Worm (Caenorhabditis elegans): Measurements from ENCODE around the gene cest-16.
A peak's percentile ranks its signal among the peaks of the same experiment; 100 is the strongest.

The cest-16 gene

DNA sequence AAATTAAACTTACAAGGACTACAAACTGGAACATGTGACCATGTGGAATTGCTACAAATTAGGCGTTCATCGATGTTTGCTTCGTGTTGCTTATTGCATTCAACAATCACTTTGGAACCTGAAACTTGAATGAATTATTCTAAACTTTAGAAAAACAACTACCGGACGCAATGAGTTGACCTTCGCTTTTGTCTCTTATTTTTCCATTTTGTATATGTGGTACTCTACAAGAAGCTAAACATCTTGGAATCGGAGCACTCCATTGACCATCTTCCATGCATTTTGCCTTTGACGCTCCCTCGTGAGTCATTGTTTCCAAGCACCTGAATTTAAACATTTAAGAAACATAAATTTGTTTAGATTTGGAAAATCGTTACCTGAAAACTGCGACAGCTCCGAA is 10.7 kb upstream of the cest-16 start:
- TF ChIP-seq rbr-2 (tag; optimal IDR thresholded peaks at IDR 0.05) (no peak), ceh-28 (tag; optimal IDR thresholded peaks at IDR 0.05) (no peak), egl-43 (GFP tag; IDR thresholded peaks at IDR 0.05) (no peak), daf-8 (GFP tag; IDR thresholded peaks at IDR 0.05) (no peak), lsy-2 (tag; optimal IDR thresholded peaks at IDR 0.05) (no peak), zip-11 (GFP tag; IDR thresholded peaks at IDR 0.05) (no peak), F37D6.2 (tag; optimal IDR thresholded peaks at IDR 0.05) (no peak), aha-1 (tag) (peak; percentile 90), set-16 (GFP tag; IDR thresholded peaks at IDR 0.05) (no peak)

- TF ChIP-seq ceh-28 (tag; optimal IDR thresholded peaks at IDR 0.05): no peak
- TF ChIP-seq F44E2.7 (GFP tag; IDR thresholded peaks at IDR 0.05): no peak
- TF ChIP-seq tag-97 (GFP tag; IDR thresholded peaks at IDR 0.05): no peak
- TF ChIP-seq skn-1 (tag; optimal IDR thresholded peaks at IDR 0.05): no peak
- TF ChIP-seq ama-1 (optimal IDR thresholded peaks at IDR 0.05): no peak
- no peak for TF ChIP-seq ceh-44 (GFP tag; IDR thresholded peaks at IDR 0.05)
- TF ChIP-seq dmd-9 (GFP tag; IDR thresholded peaks at IDR 0.05): no peak
- no peak for TF ChIP-seq aly-2 (tag; optimal IDR thresholded peaks at IDR 0.05)
- no peak for TF ChIP-seq hif-1 (tag; optimal IDR thresholded peaks at IDR 0.05)
- no peak for TF ChIP-seq Y5F2A.4 (GFP tag; optimal IDR thresholded peaks at IDR 0.05)
- no peak for TF ChIP-seq set-16 (GFP tag; IDR thresholded peaks at IDR 0.05)
- TF ChIP-seq madf-9 (GFP tag; conservative IDR thresholded peaks at IDR 0.05): no peak
Observed at ce11 chrX:6291632-6292031, 8.1 kb upstream of the cest-16 start, which contains the start of gene lev-9. Gene lev-9, minus strand, starts transcription at chrX:6291732.

DNA sequence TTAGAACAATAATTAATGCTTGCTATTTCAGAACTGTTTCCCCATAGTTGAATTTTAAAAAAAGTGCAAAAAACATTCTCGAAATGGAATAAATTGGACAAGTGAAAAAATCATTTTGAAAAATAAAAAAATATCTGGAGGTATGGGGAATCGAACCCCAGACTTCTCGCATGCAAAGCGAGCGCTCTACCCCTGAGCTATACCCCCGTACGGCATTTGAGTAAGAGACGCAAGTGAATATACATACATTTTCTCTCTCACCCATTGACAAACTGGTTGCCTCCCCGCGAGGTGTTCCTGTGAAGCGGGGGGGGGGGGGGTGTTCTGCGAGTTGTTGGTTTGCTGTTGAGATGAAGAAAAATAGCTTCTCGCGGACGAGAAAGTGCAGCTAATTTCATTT is 7.6 kb upstream of the cest-16 start:
- TF ChIP-seq nhr-77 (tag; optimal IDR thresholded peaks at IDR 0.05): no peak
- TF ChIP-seq ceh-82 (tag; optimal IDR thresholded peaks at IDR 0.05): no peak
- no peak for TF ChIP-seq ceh-32 (tag; optimal IDR thresholded peaks at IDR 0.05; ENCODE audit: poor library complexity)
- TF ChIP-seq nhr-10 (tag; optimal IDR thresholded peaks at IDR 0.05): no peak
- no peak for TF ChIP-seq F49E8.2 (tag; optimal IDR thresholded peaks at IDR 0.05; ENCODE audit: borderline replicate concordance)
- TF ChIP-seq nhr-42 (GFP tag; IDR thresholded peaks at IDR 0.05): peak; percentile 81
- TF ChIP-seq fos-1 (tag; optimal IDR thresholded peaks at IDR 0.05): no peak
- peak; percentile 78 for TF ChIP-seq mxl-2 (GFP tag; conservative IDR thresholded peaks at IDR 0.05)
- TF ChIP-seq mes-2 (tag; optimal IDR thresholded peaks at IDR 0.05; ENCODE audit: poor library complexity, severe bottlenecking): peak; percentile 89
- TF ChIP-seq unc-130 (GFP tag; optimal IDR thresholded peaks at IDR 0.05): peak; percentile 10
- TF ChIP-seq R02D3.7 (tag; optimal IDR thresholded peaks at IDR 0.05): no peak
- peak; percentile 72; the same call in 1 of the 2 replicates for TF ChIP-seq mdt-29 (GFP tag; IDR thresholded peaks at IDR 0.05)
- no peak for TF ChIP-seq ceh-62 (tag; optimal IDR thresholded peaks at IDR 0.05)
- TF ChIP-seq hmg-1.1 (GFP tag; IDR thresholded peaks at IDR 0.05): peak; percentile 95
- peak; percentile 31 to 37 for TF ChIP-seq hif-1 (tag; optimal IDR thresholded peaks at IDR 0.05)
- peak; percentile 68 for TF ChIP-seq nhr-25 (tag; optimal IDR thresholded peaks at IDR 0.05; ENCODE audit: borderline replicate concordance, insufficient read depth)
- no peak for TF ChIP-seq jun-1 (tag; optimal IDR thresholded peaks at IDR 0.05)
- TF ChIP-seq D1046.2 (GFP tag; IDR thresholded peaks at IDR 0.05): peak; percentile 95
- peak; percentile 64 for TF ChIP-seq Y5F2A.4 (GFP tag; optimal IDR thresholded peaks at IDR 0.05)
- TF ChIP-seq ztf-7 (tag; optimal IDR thresholded peaks at IDR 0.05): peak; percentile 54
- TF ChIP-seq T20F7.1 (GFP tag; optimal IDR thresholded peaks at IDR 0.05): no peak
- no peak for TF ChIP-seq zip-2 (tag; optimal IDR thresholded peaks at IDR 0.05)
- TF ChIP-seq F37D6.2 (tag; optimal IDR thresholded peaks at IDR 0.05): peak; percentile 75
- no peak for TF ChIP-seq pqm-1 (tag; optimal IDR thresholded peaks at IDR 0.05)
- TF ChIP-seq mep-1 (tag; optimal IDR thresholded peaks at IDR 0.05): peak; percentile 83
- peak; percentile 49 for TF ChIP-seq nhr-6 (tag; optimal IDR thresholded peaks at IDR 0.05)
- TF ChIP-seq spr-1 (tag; optimal IDR thresholded peaks at IDR 0.05): peak; percentile 79
- no peak for TF ChIP-seq zag-1 (tag; optimal IDR thresholded peaks at IDR 0.05)
- TF ChIP-seq skn-1 (tag; optimal IDR thresholded peaks at IDR 0.05): no peak
- peak; percentile 62 for TF ChIP-seq dve-1 (tag; optimal IDR thresholded peaks at IDR 0.05; ENCODE audit: insufficient read depth)
- TF ChIP-seq ama-1 (optimal IDR thresholded peaks at IDR 0.05): no peak
- TF ChIP-seq vab-7 (GFP tag; IDR thresholded peaks at IDR 0.05): peak; percentile 97
- peak; percentile 85 for TF ChIP-seq tra-1 (GFP tag; IDR thresholded peaks at IDR 0.05)
- peak; percentile 67 for TF ChIP-seq lir-3 (tag; optimal IDR thresholded peaks at IDR 0.05)
- 0 out of 2 replicates have a peak, but pooled peaks have one; percentile 66 for TF ChIP-seq ZK337.2 (GFP tag; IDR thresholded peaks at IDR 0.05)
